Worm (Caenorhabditis elegans) whole organism, late embryonic: ENCODE results near the gene tph-1.

Experiments used
- C08G9.2 ChIP-seq: sonication (generic microtip); optimal IDR thresholded peaks from 2 replicates; lab custom pipeline; 2016; ENCODE audit warnings: mild to moderate bottlenecking, missing genetic modification characterization, moderate library complexity, missing compliant biosample characterization
- C38D4.7 ChIP-seq: fragments of 200-800 bp; sonication (Bioruptor generic); optimal IDR thresholded peaks from 2 replicates; lab custom pipeline; 2018; ENCODE audit warnings: mild to moderate bottlenecking, missing genetic modification characterization, moderate library complexity, missing compliant biosample characterization
- F13H6.1 ChIP-seq: sonication (generic microtip); optimal IDR thresholded peaks from 2 replicates; lab custom pipeline; 2016; ENCODE audit warnings: missing genetic modification characterization, missing compliant biosample characterization
- K09A11.1 ChIP-seq: sonication (generic microtip); optimal IDR thresholded peaks from 2 replicates; lab custom pipeline; 2017; ENCODE audit warnings: antibody characterized with exemption, mild to moderate bottlenecking, missing genetic modification characterization, missing compliant biosample characterization; ENCODE audit not compliant: insufficient read depth
- T23F11.4 ChIP-seq: fragments of 200-800 bp; sonication (Bioruptor generic); optimal IDR thresholded peaks from 2 replicates; lab custom pipeline; 2018; ENCODE audit warnings: mild to moderate bottlenecking, missing genetic modification characterization, missing compliant biosample characterization
- ahr-1 ChIP-seq: sonication (generic microtip); optimal IDR thresholded peaks from 2 replicates; lab custom pipeline; 2016; ENCODE audit warnings: missing genetic modification characterization, missing compliant biosample characterization
- ceh-18 ChIP-seq: sonication (generic microtip); optimal IDR thresholded peaks from 2 replicates; lab custom pipeline; 2016; ENCODE audit warnings: missing genetic modification characterization, missing compliant biosample characterization
- ceh-2 ChIP-seq: sonication (generic microtip); optimal IDR thresholded peaks from 2 replicates; lab custom pipeline; 2016; ENCODE audit warnings: missing genotype, missing genetic modification characterization, missing compliant biosample characterization
- ceh-24 ChIP-seq: sonication (generic microtip); optimal IDR thresholded peaks from 2 replicates; lab custom pipeline; 2016; ENCODE audit warnings: mild to moderate bottlenecking, missing genetic modification characterization, missing compliant biosample characterization
- ceh-45 ChIP-seq: fragments of 200-800 bp; sonication (Bioruptor generic); IDR thresholded peaks from 2 replicates; pipeline ENCODE4 v1.3.6; 2022; ENCODE audit warnings: missing genetic modification reagents, missing genetic modification characterization, missing compliant biosample characterization
- ceh-48 ChIP-seq: sonication (generic microtip); optimal IDR thresholded peaks from 2 replicates; lab custom pipeline; 2016; ENCODE audit warnings: missing genetic modification characterization, inconsistent platforms, missing compliant biosample characterization
- dmd-4 ChIP-seq: sonication (generic microtip); optimal IDR thresholded peaks from 2 replicates; lab custom pipeline; 2016; ENCODE audit warnings: borderline replicate concordance, missing genetic modification characterization, missing compliant biosample characterization
- ets-4 ChIP-seq: sonication (generic microtip); optimal IDR thresholded peaks from 2 replicates; lab custom pipeline; 2016; ENCODE audit warnings: missing genetic modification characterization, missing compliant biosample characterization
- fkh-10 ChIP-seq: fragments of 150-350 bp; optimal IDR thresholded peaks from 2 replicates; lab custom pipeline; 2014; ENCODE audit warnings: missing biosample characterization, missing genetic modification reagents, missing genetic modification characterization
- fkh-6 ChIP-seq: sonication (generic microtip); optimal IDR thresholded peaks from 2 replicates; lab custom pipeline; 2016; ENCODE audit warnings: missing genetic modification characterization, missing compliant biosample characterization
- gmeb-2 ChIP-seq: sonication (generic microtip); optimal IDR thresholded peaks from 2 replicates; lab custom pipeline; 2016; ENCODE audit warnings: missing genetic modification characterization, inconsistent platforms, missing compliant biosample characterization
- hlh-30 ChIP-seq: sonication (generic microtip); optimal IDR thresholded peaks from 2 replicates; lab custom pipeline; 2017; ENCODE audit warnings: antibody characterized with exemption, missing genetic modification characterization, missing compliant biosample characterization; ENCODE audit not compliant: insufficient read depth
- lim-6 ChIP-seq: sonication (generic microtip); optimal IDR thresholded peaks from 2 replicates; lab custom pipeline; 2016; ENCODE audit warnings: missing genetic modification characterization, missing compliant biosample characterization
- madf-2 ChIP-seq: sonication (generic microtip); optimal IDR thresholded peaks from 2 replicates; lab custom pipeline; 2017; ENCODE audit warnings: missing genetic modification characterization, missing compliant biosample characterization
- mec-3 ChIP-seq: sonication (generic microtip); optimal IDR thresholded peaks from 2 replicates; lab custom pipeline; 2016; ENCODE audit warnings: borderline replicate concordance, missing genetic modification characterization, missing compliant biosample characterization
- nfya-1 ChIP-seq: sonication (generic microtip); optimal IDR thresholded peaks from 2 replicates; lab custom pipeline; 2017; ENCODE audit warnings: missing genetic modification characterization, mild to moderate bottlenecking, missing compliant biosample characterization, antibody characterized with exemption, moderate library complexity
- nhr-232 ChIP-seq: sonication (generic microtip); optimal IDR thresholded peaks from 2 replicates; lab custom pipeline; 2016; ENCODE audit warnings: missing genetic modification characterization, missing compliant biosample characterization
- npax-4 ChIP-seq: sonication (generic microtip); optimal IDR thresholded peaks from 2 replicates; lab custom pipeline; 2016; ENCODE audit warnings: missing genetic modification characterization, missing compliant biosample characterization
- odd-2 ChIP-seq: sonication (generic microtip); optimal IDR thresholded peaks from 2 replicates; lab custom pipeline; 2017; ENCODE audit warnings: antibody characterized with exemption, mild to moderate bottlenecking, missing genetic modification characterization, missing compliant biosample characterization
- pag-3 ChIP-seq: sonication (generic microtip); optimal IDR thresholded peaks from 2 replicates; lab custom pipeline; 2016; ENCODE audit warnings: missing compliant biosample characterization, missing genetic modification characterization, borderline replicate concordance
- pax-1 ChIP-seq: fragments of 150-350 bp; optimal IDR thresholded peaks from 2 replicates; lab custom pipeline; 2014; ENCODE audit warnings: missing biosample characterization, missing genetic modification characterization
- pha-4 ChIP-seq: fragments of 150-350 bp; optimal IDR thresholded peaks from 2 replicates; lab custom pipeline; 2018; ENCODE audit warnings: missing biosample characterization, missing genetic modification reagents, missing genetic modification characterization
- pros-1 ChIP-seq: fragments of 150-350 bp; optimal IDR thresholded peaks from 2 replicates; lab custom pipeline; 2014; ENCODE audit warnings: missing biosample characterization, missing genetic modification reagents, missing genetic modification characterization
- ref-2 ChIP-seq: sonication (generic microtip); optimal IDR thresholded peaks from 2 replicates; lab custom pipeline; 2016; ENCODE audit warnings: missing genetic modification characterization, missing compliant biosample characterization
- rnt-1 ChIP-seq: sonication (generic microtip); optimal IDR thresholded peaks from 2 replicates; lab custom pipeline; 2016; ENCODE audit warnings: missing genetic modification characterization, missing compliant biosample characterization
- sdc-2 ChIP-seq: sonication (generic microtip); optimal IDR thresholded peaks from 2 replicates; lab custom pipeline; 2016; ENCODE audit warnings: missing genotype, missing genetic modification characterization, missing compliant biosample characterization
- sox-2 ChIP-seq: fragments of 200-800 bp; sonication (Bioruptor generic); IDR thresholded peaks from 2 replicates; pipeline ENCODE4 v1.3.6; 2022; ENCODE audit warnings: missing genetic modification reagents, missing genetic modification characterization, missing compliant biosample characterization
- syd-9 ChIP-seq: sonication (generic microtip); optimal IDR thresholded peaks from 2 replicates; lab custom pipeline; 2016; ENCODE audit warnings: mild to moderate bottlenecking, missing genetic modification characterization, moderate library complexity, missing compliant biosample characterization
- tbx-7 ChIP-seq: sonication (generic microtip); optimal IDR thresholded peaks from 2 replicates; lab custom pipeline; 2016; ENCODE audit warnings: missing genotype, missing genetic modification characterization, missing compliant biosample characterization
- unc-3 ChIP-seq, 2 experiments: fragments of 200-800 bp in 1 of 2; sonication (Bioruptor generic) in 1 of 2; sonication (generic microtip) in 1 of 2; conservative IDR thresholded peaks in 1 of 2; optimal IDR thresholded peaks in 1 of 2; 2 replicates each; pipeline versions ENCODE4 v1.3.6 to Lab custom; 2016 to 2022; ENCODE audit warnings: missing compliant biosample characterization in 2 of 2, missing genetic modification characterization in 2 of 2, missing genetic modification reagents in 1 of 2
- unc-55 ChIP-seq: sonication (generic microtip); optimal IDR thresholded peaks from 2 replicates; lab custom pipeline; 2017; ENCODE audit warnings: missing biosample characterization, missing genetic modification reagents, missing genetic modification characterization

tph-1 gene

ce11 chrII:7528210-7528609 lies 20.9 kb upstream of the tph-1 start:
- no peak for TF ChIP-seq odd-2 (tag; lab: Kevin White, UChicago)
- TF ChIP-seq ceh-24 (tag; lab: Kevin White, UChicago): no peak
- TF ChIP-seq sox-2 (GFP tag; lab: Robert Waterston, UW): no peak
- TF ChIP-seq sdc-2 (tag; lab: Kevin White, UChicago): no peak

ce11 chrII:7529078-7529683 lies 20.0 kb upstream of the tph-1 start, which contains the start of gene ZK1290.5:
ZK1290.5 (plus strand) TSS chrII:7529643.
- peak; percentile 10 for TF ChIP-seq F13H6.1 (tag; lab: Kevin White, UChicago)
- no peak for TF ChIP-seq C08G9.2 (tag; lab: Kevin White, UChicago)
- peak; percentile 54 for TF ChIP-seq rnt-1
- TF ChIP-seq npax-4 (tag; lab: Kevin White, UChicago): no peak
- no peak for TF ChIP-seq ahr-1 (tag; lab: Kevin White, UChicago)
- TF ChIP-seq mec-3 (tag; lab: Kevin White, UChicago): no peak
- TF ChIP-seq ceh-24 (tag; lab: Kevin White, UChicago): no peak
- TF ChIP-seq hlh-30: peak; percentile 61
- TF ChIP-seq ets-4 (tag; lab: Kevin White, UChicago): peak; percentile 18
- TF ChIP-seq nfya-1: peak; percentile 50
- no peak for TF ChIP-seq dmd-4 (tag; lab: Kevin White, UChicago)
- TF ChIP-seq fkh-6 (tag; lab: Kevin White, UChicago): no peak
- TF ChIP-seq ceh-18: peak; percentile 84
- peak; percentile 69 for TF ChIP-seq unc-55 (GFP tag; lab: Kevin White, UChicago)
- TF ChIP-seq ceh-48 (tag; lab: Kevin White, UChicago): no peak
- TF ChIP-seq, all 69 proteins: peak for 7

ce11 chrII:7530944-7531343 lies 18.2 kb upstream of the tph-1 start, which contains the start of gene wrt-1:
wrt-1 (plus strand) TSS chrII:7530996.
- TF ChIP-seq lim-6 (tag; lab: Kevin White, UChicago) (no peak), nhr-232 (tag; lab: Kevin White, UChicago) (no peak), ceh-18 (no peak), pha-4 (tag; lab: Kevin White, UChicago) (no peak), pros-1 (tag; lab: Kevin White, UChicago) (no peak), fkh-6 (tag; lab: Kevin White, UChicago) (no peak), ceh-45 (no peak), fkh-10 (no peak), dmd-4 (tag; lab: Kevin White, UChicago) (no peak), sox-2 (GFP tag; lab: Robert Waterston, UW) (no peak), pax-1 (tag; lab: Kevin White, UChicago) (no peak), unc-3 (GFP tag; conservative IDR thresholded peaks at IDR 0.05; lab: Robert Waterston, UW) (no peak), unc-3 (tag; optimal IDR thresholded peaks at IDR 0.05; lab: Kevin White, UChicago) (no peak), tbx-7 (tag; lab: Kevin White, UChicago) (no peak), ceh-2 (no peak), ref-2 (tag; lab: Kevin White, UChicago) (no peak), pag-3 (tag; lab: Kevin White, UChicago) (no peak), gmeb-2 (tag; lab: Kevin White, UChicago) (no peak), K09A11.1 (no peak), C38D4.7 (no peak), syd-9 (tag; lab: Kevin White, UChicago) (no peak)

- TF ChIP-seq T23F11.4 (GFP tag; lab: Kevin White, UChicago) (no peak), madf-2 (tag; lab: Kevin White, UChicago) (no peak), npax-4 (tag; lab: Kevin White, UChicago) (no peak)
Observed at ce11 chrII:7531478-7531877, 17.7 kb upstream of the tph-1 start.
